Fruit fly (Drosophila melanogaster): ENCODE results near the gene hoe1.
A peak's percentile ranks its signal among the peaks of the same experiment; 100 is the strongest.

Gene hoe1

DNA sequence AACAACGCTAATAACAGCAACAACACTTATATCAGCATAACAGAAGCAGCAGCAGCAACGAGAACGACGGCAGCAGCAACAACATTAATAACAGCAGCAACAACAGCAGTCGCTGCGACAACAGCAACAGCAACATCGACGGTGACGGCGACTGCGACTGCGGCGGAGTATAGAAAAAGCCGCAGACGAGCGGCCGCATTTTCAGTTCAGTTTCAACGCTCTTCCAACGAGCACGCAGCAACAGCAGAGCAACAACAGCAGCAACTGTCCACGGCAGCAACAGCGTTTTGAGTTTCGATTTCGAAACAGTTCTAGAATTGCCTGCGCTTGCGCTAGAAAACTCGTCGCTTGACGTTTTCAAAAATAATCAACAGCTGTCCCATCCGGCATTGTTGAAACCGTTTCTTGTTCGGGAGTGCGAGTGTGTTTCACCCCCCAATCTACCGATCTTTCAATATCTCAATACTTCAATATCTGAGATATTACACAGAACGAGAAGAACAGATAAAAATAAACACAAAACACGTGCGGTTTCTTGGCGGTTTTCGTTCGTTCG, 40.2 kb downstream of the hoe1 start, which contains the start of gene CG3036 (continued):
- TF ChIP-seq CoRest (tag; optimal IDR thresholded peaks at IDR 0.05) (no peak), HHEX (GFP tag; optimal IDR thresholded peaks at IDR 0.05) (peak; percentile 8), cg (GFP tag; optimal IDR thresholded peaks at IDR 0.05) (peak; percentile 34), wor (GFP tag; IDR thresholded peaks at IDR 0.05) (no peak), tna (GFP tag; IDR thresholded peaks at IDR 0.05; ENCODE audit: partially characterized antibody) (peak; percentile 69), CG3163 (GFP tag; optimal IDR thresholded peaks at IDR 0.05) (peak; percentile 55), vfl (GFP tag; optimal IDR thresholded peaks at IDR 0.05) (no peak), aop (GFP tag; IDR thresholded peaks at IDR 0.05) (no peak), Hey (tag; optimal IDR thresholded peaks at IDR 0.05) (no peak), CG30020 (tag; optimal IDR thresholded peaks at IDR 0.05) (no peak), CG9215 (GFP tag; IDR thresholded peaks at IDR 0.05) (no peak), trh (GFP tag; optimal IDR thresholded peaks at IDR 0.05) (no peak), Adf1 (GFP tag; IDR thresholded peaks at IDR 0.05) (peak; percentile 100), CG16815 (GFP tag; optimal IDR thresholded peaks at IDR 0.05) (no peak), BtbVII (GFP tag; optimal IDR thresholded peaks at IDR 0.05) (peak; percentile 67), Nf-YC (tag; optimal IDR thresholded peaks at IDR 0.05) (peak; percentile 28), CG34376 (GFP tag; optimal IDR thresholded peaks at IDR 0.05) (peak; percentile 30), vvl (GFP tag; IDR thresholded peaks at IDR 0.05) (peak; percentile 72), pan (optimal IDR thresholded peaks at IDR 0.05) (no peak), pan (GFP tag; optimal IDR thresholded peaks at IDR 0.05 in 1 of 2, IDR thresholded peaks at IDR 0.05 in 1 of 2) (peak in 1 of 2 experiments; percentile 44), lbe (GFP tag; optimal IDR thresholded peaks at IDR 0.05) (no peak), sqz (GFP tag; optimal IDR thresholded peaks at IDR 0.05) (no peak), Deaf1 (tag; optimal IDR thresholded peaks at IDR 0.05) (peak; percentile 78), CG17186 (GFP tag; optimal IDR thresholded peaks at IDR 0.05) (no peak), kah (GFP tag; optimal IDR thresholded peaks at IDR 0.05) (peak; percentile 91), Side (GFP tag; optimal IDR thresholded peaks at IDR 0.05) (peak; percentile 53), CG14710 (tag; optimal IDR thresholded peaks at IDR 0.05) (peak; percentile 9), NfI (GFP tag; optimal IDR thresholded peaks at IDR 0.05) (peak; percentile 35), Neu2 (GFP tag; optimal IDR thresholded peaks at IDR 0.05; ENCODE audit: borderline replicate concordance) (no peak), CrebB (tag; optimal IDR thresholded peaks at IDR 0.05) (peak; percentile 51), CG2199 (GFP tag; IDR thresholded peaks at IDR 0.05) (peak; percentile 92), CG11723 (GFP tag; optimal IDR thresholded peaks at IDR 0.05) (no peak), CG4424 (GFP tag; optimal IDR thresholded peaks at IDR 0.05) (peak; percentile 5), jumu (GFP tag; optimal IDR thresholded peaks at IDR 0.05) (no peak), CG14014 (GFP tag; IDR thresholded peaks at IDR 0.05) (peak; percentile 56), CG9727 (GFP tag; optimal IDR thresholded peaks at IDR 0.05) (peak; percentile 48), prd (optimal IDR thresholded peaks at IDR 0.05) (no peak), prd (GFP tag; IDR thresholded peaks at IDR 0.05) (0 out of 3 replicates have a peak, but pooled peaks have one; percentile 22), CG17328 (GFP tag; IDR thresholded peaks at IDR 0.05) (peak; percentile 63), CG7357 (GFP tag; IDR thresholded peaks at IDR 0.05) (no peak), Mes4 (GFP tag; optimal IDR thresholded peaks at IDR 0.05) (peak; percentile 37), Lpt (GFP tag; optimal IDR thresholded peaks at IDR 0.05) (no peak), ssp (GFP tag; IDR thresholded peaks at IDR 0.05) (no peak), CG15269 (tag; optimal IDR thresholded peaks at IDR 0.05) (peak; percentile 13), CG6813 (GFP tag; optimal IDR thresholded peaks at IDR 0.05) (no peak), gt (GFP tag; IDR thresholded peaks at IDR 0.05) (no peak), NK7.1 (GFP tag; optimal IDR thresholded peaks at IDR 0.05) (no peak), Atf6 (GFP tag; IDR thresholded peaks at IDR 0.05) (peak; percentile 57; the same call in 1 of the 2 replicates), CG6254 (GFP tag; optimal IDR thresholded peaks at IDR 0.05) (no peak), CG9437 (GFP tag; optimal IDR thresholded peaks at IDR 0.05) (no peak), Max (GFP tag; optimal IDR thresholded peaks at IDR 0.05) (peak; percentile 23)

All from whole organism, embryonic.